Fruit fly (Drosophila melanogaster) whole organism, embryonic: Measurements from ENCODE around the gene Chrac-14.

ENCODE experiments used
- B-H2 ChIP-seq: fragments of 200-800 bp; sonication (Bioruptor generic); optimal IDR thresholded peaks from 2 replicates; lab custom pipeline; 2018; ENCODE audit warnings: missing biosample characterization, mild to moderate bottlenecking, missing genetic modification characterization
- CG10209 ChIP-seq: fragments of 200-800 bp; sonication (Bioruptor generic); optimal IDR thresholded peaks from 3 replicates; lab custom pipeline; 2017; ENCODE audit warnings: missing biosample characterization, mild to moderate bottlenecking, missing genetic modification characterization, missing genetic modification reagents
- CG1024 ChIP-seq: fragments of 200-800 bp; sonication (Bioruptor generic); IDR thresholded peaks from 2 replicates; pipeline ENCODE4 v1.3.6; 2022; ENCODE audit warnings: missing biosample characterization, missing genetic modification characterization
- CG10274 ChIP-seq: fragments of 200-800 bp; sonication (Bioruptor generic); optimal IDR thresholded peaks from 3 replicates; lab custom pipeline; 2017; ENCODE audit warnings: missing biosample characterization, mild to moderate bottlenecking, missing genetic modification characterization
- CG10543 ChIP-seq: fragments of 200-800 bp; sonication (Bioruptor generic); optimal IDR thresholded peaks from 3 replicates; lab custom pipeline; 2017; ENCODE audit warnings: missing biosample characterization, mild to moderate bottlenecking, missing genetic modification characterization, moderate library complexity
- CG12299 ChIP-seq: fragments of 200-800 bp; sonication (Bioruptor generic); optimal IDR thresholded peaks from 2 replicates; lab custom pipeline; 2018; ENCODE audit warnings: missing biosample characterization, mild to moderate bottlenecking, missing genetic modification characterization
- CG13424 ChIP-seq: fragments of 200-800 bp; sonication (Bioruptor generic); optimal IDR thresholded peaks from 2 replicates; lab custom pipeline; 2019; ENCODE audit warnings: missing biosample characterization, mild to moderate bottlenecking, missing genetic modification characterization, moderate library complexity
- CG14014 ChIP-seq: fragments of 200-800 bp; sonication (Bioruptor generic); IDR thresholded peaks from 2 replicates; pipeline ENCODE4 v1.3.6; 2022; ENCODE audit warnings: missing biosample characterization, missing genetic modification characterization
- CG14441 ChIP-seq: fragments of 200-800 bp; sonication (Bioruptor generic); IDR thresholded peaks from 2 replicates; pipeline ENCODE4 v1.3.6; 2022; ENCODE audit warnings: missing biosample characterization, missing genetic modification characterization
- CG17328 ChIP-seq: fragments of 200-800 bp; sonication (Bioruptor generic); IDR thresholded peaks from 2 replicates; pipeline ENCODE4 v1.3.6; 2022; ENCODE audit warnings: missing biosample characterization, missing genetic modification characterization
- CG1792 ChIP-seq: fragments of 200-800 bp; sonication (Bioruptor generic); optimal IDR thresholded peaks from 2 replicates; lab custom pipeline; 2016; ENCODE audit warnings: missing biosample characterization, missing genetic modification characterization
- CG18764 ChIP-seq: fragments of 200-800 bp; sonication (Bioruptor generic); optimal IDR thresholded peaks from 3 replicates; lab custom pipeline; 2016; ENCODE audit warnings: missing biosample characterization, missing genetic modification characterization
- CG2889 ChIP-seq: fragments of 200-800 bp; sonication (Bioruptor generic); IDR thresholded peaks from 3 replicates; pipeline ENCODE4 v1.3.6; 2022; ENCODE audit warnings: missing biosample characterization, missing genetic modification characterization
- CG31224 ChIP-seq: fragments of 200-800 bp; sonication (Bioruptor generic); IDR thresholded peaks from 2 replicates; pipeline ENCODE4 v1.3.6; 2022; ENCODE audit warnings: missing biosample characterization, missing genetic modification characterization
- CG32772 ChIP-seq: fragments of 200-800 bp; sonication (Bioruptor generic); IDR thresholded peaks from 2 replicates; pipeline ENCODE4 v1.3.6; 2022; ENCODE audit warnings: missing biosample characterization, missing genetic modification characterization
- CG3281 ChIP-seq: fragments of 200-800 bp; sonication (Bioruptor generic); optimal IDR thresholded peaks from 3 replicates; lab custom pipeline; 2017; ENCODE audit warnings: missing biosample characterization, mild to moderate bottlenecking, missing genetic modification characterization
- CG5953 ChIP-seq: fragments of 200-800 bp; sonication (Bioruptor generic); IDR thresholded peaks from 2 replicates; pipeline ENCODE4 v1.3.6; 2022; ENCODE audit warnings: missing biosample characterization, missing genetic modification characterization
- CG7556 ChIP-seq: fragments of 200-800 bp; sonication (Bioruptor generic); optimal IDR thresholded peaks from 2 replicates; lab custom pipeline; 2017; ENCODE audit warnings: missing biosample characterization, mild to moderate bottlenecking, missing genetic modification characterization
- CG8388 ChIP-seq: fragments of 200-800 bp; sonication (Bioruptor generic); optimal IDR thresholded peaks from 2 replicates; lab custom pipeline; 2019; ENCODE audit warnings: missing biosample characterization, mild to moderate bottlenecking, missing genetic modification characterization, moderate library complexity
- CG9727 ChIP-seq: fragments of 200-800 bp; sonication (Bioruptor generic); optimal IDR thresholded peaks from 3 replicates; lab custom pipeline; 2017; ENCODE audit warnings: missing biosample characterization, mild to moderate bottlenecking, missing genetic modification characterization
- CrebB ChIP-seq: fragments of 200-800 bp; sonication (Bioruptor generic); optimal IDR thresholded peaks from 3 replicates; lab custom pipeline; 2018; ENCODE audit warnings: missing biosample characterization, mild to moderate bottlenecking, missing genetic modification characterization
- Dek ChIP-seq: fragments of 200-800 bp; sonication (Bioruptor generic); optimal IDR thresholded peaks from 3 replicates; lab custom pipeline; 2019; ENCODE audit warnings: missing biosample characterization, mild to moderate bottlenecking, missing genetic modification characterization, moderate library complexity
- Dll ChIP-seq: fragments of 200-800 bp; sonication (Bioruptor generic); IDR thresholded peaks from 4 replicates; pipeline ENCODE4 v1.3.6; 2022; ENCODE audit warnings: missing biosample characterization, missing genetic modification characterization; ENCODE audit not compliant: partially characterized antibody
- Fer1 ChIP-seq: fragments of 200-800 bp; sonication (Bioruptor generic); optimal IDR thresholded peaks from 2 replicates; lab custom pipeline; 2017; ENCODE audit warnings: missing biosample characterization, mild to moderate bottlenecking, missing genetic modification characterization
- Fer2 ChIP-seq: fragments of 200-800 bp; sonication (Bioruptor generic); optimal IDR thresholded peaks from 2 replicates; lab custom pipeline; 2018; ENCODE audit warnings: missing biosample characterization, mild to moderate bottlenecking, missing genetic modification characterization, moderate library complexity
- Fer3 ChIP-seq: fragments of 200-800 bp; sonication (Bioruptor generic); optimal IDR thresholded peaks from 2 replicates; lab custom pipeline; 2018; ENCODE audit warnings: missing biosample characterization, mild to moderate bottlenecking, missing genetic modification characterization, moderate library complexity
- Jarid2 ChIP-seq: fragments of 200-800 bp; sonication (Bioruptor generic); optimal IDR thresholded peaks from 3 replicates; lab custom pipeline; 2017; ENCODE audit warnings: mild to moderate bottlenecking, missing biosample characterization, missing genetic modification reagents, missing genetic modification characterization
- NK7.1 ChIP-seq: fragments of 200-800 bp; sonication (Bioruptor generic); optimal IDR thresholded peaks from 3 replicates; lab custom pipeline; 2016; ENCODE audit warnings: missing biosample characterization, missing genetic modification characterization
- Rfx ChIP-seq: fragments of 200-800 bp; sonication (Bioruptor generic); IDR thresholded peaks from 2 replicates; pipeline ENCODE4 v1.3.6; 2022; ENCODE audit warnings: missing biosample characterization, missing genetic modification characterization
- Rx ChIP-seq: fragments of 200-800 bp; sonication (Bioruptor generic); IDR thresholded peaks from 2 replicates; pipeline ENCODE4 v1.3.6; 2022; ENCODE audit warnings: missing biosample characterization, missing genetic modification characterization
- ac ChIP-seq: fragments of 200-800 bp; sonication (Bioruptor generic); optimal IDR thresholded peaks from 3 replicates; lab custom pipeline; 2017; ENCODE audit warnings: missing biosample characterization, mild to moderate bottlenecking, missing genetic modification characterization
- amos ChIP-seq: fragments of 200-800 bp; sonication (Bioruptor generic); IDR thresholded peaks from 2 replicates; pipeline ENCODE4 v1.3.6; 2022; ENCODE audit warnings: missing biosample characterization, missing genetic modification characterization; ENCODE audit not compliant: partially characterized antibody
- aop ChIP-seq: fragments of 200-800 bp; sonication (Bioruptor generic); IDR thresholded peaks from 2 replicates; pipeline ENCODE4 v1.3.6; 2022; ENCODE audit warnings: missing biosample characterization, missing genetic modification characterization
- bigmax ChIP-seq: fragments of 200-800 bp; sonication (Bioruptor generic); optimal IDR thresholded peaks from 2 replicates; lab custom pipeline; 2018; ENCODE audit warnings: missing biosample characterization, mild to moderate bottlenecking, missing genetic modification characterization
- br ChIP-seq: fragments of >200 bp; optimal IDR thresholded peaks from 2 replicates; lab custom pipeline; 2017
- chm ChIP-seq: fragments of 200-800 bp; sonication (Bioruptor generic); IDR thresholded peaks from 2 replicates; pipeline ENCODE4 v1.3.6; 2022; ENCODE audit warnings: missing biosample characterization, missing genetic modification characterization
- da ChIP-seq: fragments of 200-800 bp; sonication (Bioruptor generic); optimal IDR thresholded peaks from 2 replicates; lab custom pipeline; 2016; ENCODE audit warnings: missing biosample characterization, missing genetic modification characterization
- dmrt11E ChIP-seq: fragments of 200-800 bp; sonication (Bioruptor generic); optimal IDR thresholded peaks from 3 replicates; lab custom pipeline; 2018; ENCODE audit warnings: missing biosample characterization, mild to moderate bottlenecking, missing genetic modification characterization, moderate library complexity
- dpn ChIP-seq, 2 experiments: fragments of 200-800 bp; sonication (Bioruptor generic); optimal IDR thresholded peaks; 3 replicates each; lab custom pipeline; 2016; ENCODE audit warnings: missing biosample characterization in 2 of 2, missing genetic modification characterization in 2 of 2
- ewg ChIP-seq: fragments of 200-800 bp; sonication (Bioruptor generic); optimal IDR thresholded peaks from 3 replicates; lab custom pipeline; 2017; ENCODE audit warnings: mild to moderate bottlenecking, missing biosample characterization, missing genetic modification reagents, missing genetic modification characterization
- eyg ChIP-seq: fragments of 200-800 bp; sonication (Bioruptor generic); optimal IDR thresholded peaks from 3 replicates; lab custom pipeline; 2016; ENCODE audit warnings: missing biosample characterization, missing genetic modification characterization
- hb ChIP-seq: fragments of 200-800 bp; sonication (Bioruptor generic); IDR thresholded peaks from 3 replicates; pipeline ENCODE4 v1.3.6; 2022; ENCODE audit warnings: missing biosample characterization, missing genetic modification characterization; ENCODE audit not compliant: partially characterized antibody
- jing ChIP-seq: fragments of 200-800 bp; sonication (Bioruptor generic); optimal IDR thresholded peaks from 2 replicates; lab custom pipeline; 2018; ENCODE audit warnings: missing biosample characterization, mild to moderate bottlenecking, missing genetic modification characterization
- lov ChIP-seq, 2 experiments: fragments of 200-800 bp in 1 of 2; fragments of >200 bp in 1 of 2; sonication (Bioruptor generic) in 1 of 2; IDR thresholded peaks in 1 of 2; optimal IDR thresholded peaks in 1 of 2; 2 replicates in 1 of 2; 3 replicates in 1 of 2; pipeline versions ENCODE4 v1.3.6 to Lab custom; 2017 to 2022; ENCODE audit warnings: missing biosample characterization in 1 of 2, missing genetic modification characterization in 1 of 2
- maf-S ChIP-seq: fragments of 200-800 bp; sonication (Bioruptor generic); optimal IDR thresholded peaks from 2 replicates; lab custom pipeline; 2016; ENCODE audit warnings: missing biosample characterization, missing genetic modification characterization
- nerfin-2 ChIP-seq: fragments of 200-800 bp; sonication (Bioruptor generic); IDR thresholded peaks from 2 replicates; pipeline ENCODE4 v1.3.6; 2022; ENCODE audit warnings: missing biosample characterization, missing genetic modification characterization; ENCODE audit not compliant: partially characterized antibody
- odd ChIP-seq: fragments of 200-800 bp; sonication (Bioruptor generic); optimal IDR thresholded peaks from 2 replicates; lab custom pipeline; 2017; ENCODE audit warnings: missing biosample characterization, mild to moderate bottlenecking, missing genetic modification characterization
- org-1 ChIP-seq: fragments of 200-800 bp; sonication (Bioruptor generic); optimal IDR thresholded peaks from 2 replicates; lab custom pipeline; 2017; ENCODE audit warnings: missing biosample characterization, missing genetic modification characterization
- row ChIP-seq: fragments of 200-800 bp; sonication (Bioruptor generic); IDR thresholded peaks from 3 replicates; pipeline ENCODE4 v1.3.6; 2022; ENCODE audit warnings: missing biosample characterization, missing genetic modification characterization
- sima ChIP-seq: fragments of 200-800 bp; sonication (Bioruptor generic); optimal IDR thresholded peaks from 2 replicates; lab custom pipeline; 2016; ENCODE audit warnings: missing biosample characterization, missing genetic modification characterization

Gene Chrac-14

DNA sequence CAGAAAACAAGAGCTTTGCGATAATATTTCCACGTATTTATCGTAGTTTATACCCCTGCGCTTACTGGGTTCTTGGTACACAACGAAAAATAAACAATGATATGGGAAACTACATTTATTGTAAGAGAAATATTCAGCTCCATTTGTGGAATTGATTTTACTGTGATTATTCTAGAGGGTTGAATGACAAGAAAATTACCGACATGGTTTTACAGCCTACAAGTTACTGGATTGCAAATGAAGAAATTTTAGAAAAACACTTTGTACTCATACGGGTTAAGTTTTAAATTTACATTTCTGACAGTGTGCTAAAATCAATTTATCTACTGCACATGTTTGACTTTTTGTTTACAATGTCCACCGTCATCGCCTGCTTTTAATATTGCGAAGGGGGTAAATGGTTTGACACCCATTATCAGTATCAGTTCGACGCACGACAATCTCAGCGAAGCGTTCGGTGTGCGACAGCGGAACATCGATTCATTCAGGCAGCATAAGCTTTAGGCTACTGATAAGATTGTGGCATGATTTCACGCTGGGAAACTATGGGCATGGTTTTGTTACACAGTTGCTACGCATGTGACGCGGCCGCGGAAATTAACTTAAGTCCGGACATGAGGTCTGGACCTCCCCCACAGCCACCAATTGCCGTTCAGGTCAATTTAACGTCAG, 24.7 kb downstream of the Chrac-14 start (continued):
- TF ChIP-seq lov (optimal IDR thresholded peaks at IDR 0.05; lab: Kevin White, UChicago) (no peak), lov (GFP tag; IDR thresholded peaks at IDR 0.05; lab: Robert Waterston, UW) (no peak), CG32772 (GFP tag; lab: Robert Waterston, UW) (no peak), row (GFP tag; lab: Robert Waterston, UW) (peak; percentile 62), Rx (GFP tag; lab: Robert Waterston, UW) (no peak), CG5953 (GFP tag; lab: Robert Waterston, UW) (no peak), CG1024 (GFP tag; lab: Robert Waterston, UW) (no peak), NK7.1 (no peak), CG9727 (GFP tag; lab: Kevin White, UChicago) (peak; percentile 17), Fer2 (tag; lab: Kevin White, UChicago) (no peak), CG2889 (GFP tag; lab: Robert Waterston, UW) (no peak), CG13424 (tag; lab: Kevin White, UChicago) (peak; percentile 21), maf-S (GFP tag; lab: Kevin White, UChicago) (no peak), nerfin-2 (GFP tag; lab: Robert Waterston, UW) (no peak), Dll (GFP tag; lab: Robert Waterston, UW) (no peak), Fer1 (peak; percentile 23), CG10274 (GFP tag; lab: Kevin White, UChicago) (no peak), CG31224 (GFP tag; lab: Robert Waterston, UW) (no peak), CG8388 (GFP tag; lab: Kevin White, UChicago) (no peak), CG3281 (GFP tag; lab: Kevin White, UChicago) (peak; percentile 52), CG1792 (GFP tag; lab: Kevin White, UChicago) (no peak), CG18764 (no peak), ac (GFP tag; lab: Kevin White, UChicago) (no peak), CG14441 (GFP tag; lab: Robert Waterston, UW) (no peak), jing (GFP tag; lab: Kevin White, UChicago) (peak; percentile 9), bigmax (GFP tag; lab: Kevin White, UChicago) (no peak), Dek (tag; lab: Kevin White, UChicago) (peak; percentile 50), CG14014 (GFP tag; lab: Robert Waterston, UW) (no peak), CG7556 (GFP tag; lab: Kevin White, UChicago) (peak; percentile 5), org-1 (peak; percentile 40), ewg (peak; percentile 1), CG10209 (GFP tag; lab: Kevin White, UChicago) (peak; percentile 33), Jarid2 (GFP tag; lab: Kevin White, UChicago) (peak; percentile 24), CG12299 (tag; lab: Kevin White, UChicago) (no peak), CG17328 (GFP tag; lab: Robert Waterston, UW) (0 out of 2 replicates have a peak, but pooled peaks have one; percentile 17), dpn (GFP tag; optimal IDR thresholded peaks at IDR 0.05; lab: Kevin White, UChicago) (peak; percentile 14 to 25), aop (GFP tag; lab: Robert Waterston, UW) (no peak), CG10543 (GFP tag; lab: Kevin White, UChicago) (peak; percentile 60), dmrt11E (tag; lab: Kevin White, UChicago) (no peak), sima (no peak), amos (GFP tag; lab: Robert Waterston, UW) (no peak), da (no peak), Fer3 (tag; lab: Kevin White, UChicago) (peak; percentile 35), odd (GFP tag; lab: Kevin White, UChicago) (no peak), eyg (GFP tag; lab: Kevin White, UChicago) (no peak), CrebB (tag; lab: Kevin White, UChicago) (no peak), B-H2 (no peak), hb (GFP tag; lab: Robert Waterston, UW) (no peak), br (lab: Kevin White, UChicago) (no peak), chm (GFP tag; lab: Robert Waterston, UW) (no peak), Rfx (GFP tag; lab: Robert Waterston, UW) (peak; percentile 30; the same call in 1 of the 2 replicates)
